Fruit fly (Drosophila melanogaster): ENCODE data around the gene Jon99Fii.

Jon99Fii gene

DNA sequence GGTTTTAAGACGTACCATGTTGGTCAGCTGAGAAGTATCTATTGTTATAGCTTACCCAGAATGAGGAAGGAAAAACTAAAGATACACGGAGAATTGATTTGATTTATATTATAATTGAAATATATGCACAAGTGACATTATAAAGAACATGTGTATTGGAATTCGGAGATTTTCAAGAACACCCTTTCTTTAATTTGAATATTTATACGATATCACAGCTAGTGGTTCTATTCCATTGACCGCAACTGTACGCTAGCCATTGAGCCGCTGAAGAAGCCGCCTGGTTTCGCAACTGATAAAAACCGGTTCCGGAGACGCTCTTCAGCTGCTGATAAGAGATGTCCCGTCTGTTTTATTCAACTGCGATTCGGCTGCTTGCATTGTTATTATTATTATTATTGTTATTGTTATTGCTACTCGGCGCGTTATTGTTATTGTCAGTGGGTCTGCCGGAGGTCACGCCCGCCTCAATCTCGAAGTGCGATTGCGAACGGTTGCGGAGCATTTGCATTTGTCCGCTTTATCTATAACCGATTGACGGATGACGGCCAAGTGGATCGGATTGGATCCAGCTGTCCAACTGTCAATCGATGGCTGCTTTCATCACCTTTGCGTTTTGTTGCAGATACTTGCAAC is 26.0 kb downstream of the Jon99Fii start (continued):
- peak; percentile 62 for TF ChIP-seq CG10631 (GFP tag; optimal IDR thresholded peaks at IDR 0.05)
- no peak for TF ChIP-seq Smox (GFP tag; optimal IDR thresholded peaks at IDR 0.05)
- peak; percentile 24 for TF ChIP-seq lz (GFP tag; optimal IDR thresholded peaks at IDR 0.05)
- TF ChIP-seq CG6163 (GFP tag; IDR thresholded peaks at IDR 0.05): peak; percentile 71
- peak; percentile 6 for TF ChIP-seq cyc (GFP tag; optimal IDR thresholded peaks at IDR 0.05)
- TF ChIP-seq Lpt (GFP tag; optimal IDR thresholded peaks at IDR 0.05): peak; percentile 45
- TF ChIP-seq CG6854 (GFP tag; optimal IDR thresholded peaks at IDR 0.05): peak; percentile 88
- peak; percentile 41 to 65 for TF ChIP-seq ss (GFP tag; optimal IDR thresholded peaks at IDR 0.05)
- peak; percentile 92 for TF ChIP-seq Eip78C (GFP tag)
- peak; percentile 22 for TF ChIP-seq Sox15 (GFP tag; optimal IDR thresholded peaks at IDR 0.05)
- peak; percentile 61 for TF ChIP-seq CG10669 (GFP tag; optimal IDR thresholded peaks at IDR 0.05)
- peak; percentile 24 for TF ChIP-seq CG7368 (GFP tag; optimal IDR thresholded peaks at IDR 0.05)
- TF ChIP-seq svp (GFP tag): peak; percentile 98
- peak; percentile 67 for TF ChIP-seq CG15336 (GFP tag; IDR thresholded peaks at IDR 0.05)
- peak; percentile 49 for TF ChIP-seq CG3919 (GFP tag; optimal IDR thresholded peaks at IDR 0.05)
- no peak for TF ChIP-seq Eip93F (GFP tag; optimal IDR thresholded peaks at IDR 0.05)
- TF ChIP-seq Sox14 (GFP tag; optimal IDR thresholded peaks at IDR 0.05): peak; percentile 48
- TF ChIP-seq CG6276 (GFP tag; optimal IDR thresholded peaks at IDR 0.05): peak; percentile 48
- TF ChIP-seq Ets96B (tag; optimal IDR thresholded peaks at IDR 0.05): peak; percentile 53
- TF ChIP-seq Gug (GFP tag; IDR thresholded peaks at IDR 0.05): no peak
- TF ChIP-seq Met (GFP tag; optimal IDR thresholded peaks at IDR 0.05): peak; percentile 59
- peak; percentile 52 for TF ChIP-seq dsx (GFP tag; optimal IDR thresholded peaks at IDR 0.05; ENCODE audit: poor library complexity, severe bottlenecking)
- no peak for TF ChIP-seq Blimp-1 (GFP tag; optimal IDR thresholded peaks at IDR 0.05)

DNA sequence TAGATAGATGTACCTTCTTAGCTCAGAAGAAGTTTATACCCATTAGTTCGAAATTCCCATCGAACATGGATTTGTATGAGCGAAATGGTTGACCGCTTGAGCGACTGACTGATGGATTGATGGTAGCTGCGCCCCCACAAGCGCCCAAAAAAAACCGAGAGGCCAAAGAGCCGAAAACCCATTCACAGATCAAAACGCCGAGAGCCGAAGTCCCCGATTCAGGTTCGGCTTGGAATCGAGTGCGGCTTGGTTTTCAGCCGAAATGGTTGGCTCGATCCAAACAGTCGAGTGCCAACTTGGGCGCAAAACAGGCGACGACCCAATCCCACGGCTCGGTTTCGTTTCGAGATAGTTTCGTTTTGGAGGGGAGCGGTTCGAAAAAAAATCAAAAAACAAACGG is 27.5 kb downstream of the Jon99Fii start:
- peak; percentile 50 for TF ChIP-seq svp (GFP tag)
- peak; percentile 21 for TF ChIP-seq CG6854 (GFP tag; optimal IDR thresholded peaks at IDR 0.05)
- peak; percentile 18; the same call in 1 of the 2 replicates for TF ChIP-seq CG15336 (GFP tag; IDR thresholded peaks at IDR 0.05)
- TF ChIP-seq OdsH (GFP tag; optimal IDR thresholded peaks at IDR 0.05): no peak
- TF ChIP-seq eg (GFP tag; IDR thresholded peaks at IDR 0.05): peak; percentile 10; the same call in 1 of the 3 replicates
- TF ChIP-seq CG1621 (tag; optimal IDR thresholded peaks at IDR 0.05): no peak
- peak; percentile 26 for TF ChIP-seq Eip78C (GFP tag)
- TF ChIP-seq CG6163 (GFP tag; IDR thresholded peaks at IDR 0.05): peak; percentile 41; the same call in 1 of the 3 replicates
- TF ChIP-seq Hr39 (GFP tag; optimal IDR thresholded peaks at IDR 0.05): no peak

DNA sequence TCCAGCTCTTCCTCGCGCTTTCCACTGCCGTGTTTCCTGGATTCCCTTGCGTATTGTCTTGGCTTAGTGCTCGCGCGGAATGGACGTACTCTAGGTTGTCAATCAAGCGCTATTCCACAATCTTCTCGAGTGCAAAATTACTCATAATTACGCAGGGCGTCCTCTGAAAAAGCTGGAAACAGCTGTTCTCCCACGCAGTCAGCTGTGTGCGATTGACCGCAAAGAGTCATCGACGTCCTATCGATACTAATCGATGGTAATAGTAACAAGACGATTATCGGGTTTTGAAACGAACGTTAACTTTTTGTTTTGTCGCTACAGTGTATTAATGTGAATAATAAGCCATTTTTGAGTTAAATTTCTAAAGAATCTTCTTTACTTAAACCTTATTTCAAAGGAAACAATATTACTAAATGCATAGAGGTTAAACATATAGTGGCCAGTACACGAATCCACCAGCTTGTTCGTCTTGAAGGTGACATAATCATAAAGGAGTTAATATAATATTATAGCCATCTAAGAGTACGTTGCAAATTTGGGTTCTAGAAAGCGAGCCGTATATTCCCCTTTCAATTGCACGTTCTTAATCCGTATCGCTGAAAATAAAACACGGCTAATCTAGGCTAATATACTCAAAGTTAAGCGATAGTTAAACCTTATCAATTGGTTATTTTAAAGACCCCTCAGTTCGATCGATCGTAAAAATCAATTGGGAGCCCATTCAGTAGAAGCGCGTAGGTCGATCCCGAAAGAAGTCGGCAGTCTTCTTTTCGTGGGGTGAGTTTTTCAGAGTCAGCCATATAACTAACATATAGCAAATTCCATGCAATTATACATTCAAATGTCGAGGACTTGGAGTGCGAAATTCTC is 28.4 kb downstream of the Jon99Fii start, which contains the start of the genes CG2224 and CDase:
Gene CG2224, minus strand, starts transcription at position 235 of the 870 bp plus-strand sequence.
Gene CDase, plus strand, starts transcription at position 456 of the 870 bp plus-strand sequence.
- TF ChIP-seq CG6276 (GFP tag; optimal IDR thresholded peaks at IDR 0.05) (no peak), Eip78C (GFP tag) (peak; percentile 8), CG7368 (GFP tag; optimal IDR thresholded peaks at IDR 0.05) (no peak), svp (GFP tag) (no peak), CG10669 (GFP tag; optimal IDR thresholded peaks at IDR 0.05) (no peak), CG8319 (GFP tag; optimal IDR thresholded peaks at IDR 0.05) (no peak)

DNA sequence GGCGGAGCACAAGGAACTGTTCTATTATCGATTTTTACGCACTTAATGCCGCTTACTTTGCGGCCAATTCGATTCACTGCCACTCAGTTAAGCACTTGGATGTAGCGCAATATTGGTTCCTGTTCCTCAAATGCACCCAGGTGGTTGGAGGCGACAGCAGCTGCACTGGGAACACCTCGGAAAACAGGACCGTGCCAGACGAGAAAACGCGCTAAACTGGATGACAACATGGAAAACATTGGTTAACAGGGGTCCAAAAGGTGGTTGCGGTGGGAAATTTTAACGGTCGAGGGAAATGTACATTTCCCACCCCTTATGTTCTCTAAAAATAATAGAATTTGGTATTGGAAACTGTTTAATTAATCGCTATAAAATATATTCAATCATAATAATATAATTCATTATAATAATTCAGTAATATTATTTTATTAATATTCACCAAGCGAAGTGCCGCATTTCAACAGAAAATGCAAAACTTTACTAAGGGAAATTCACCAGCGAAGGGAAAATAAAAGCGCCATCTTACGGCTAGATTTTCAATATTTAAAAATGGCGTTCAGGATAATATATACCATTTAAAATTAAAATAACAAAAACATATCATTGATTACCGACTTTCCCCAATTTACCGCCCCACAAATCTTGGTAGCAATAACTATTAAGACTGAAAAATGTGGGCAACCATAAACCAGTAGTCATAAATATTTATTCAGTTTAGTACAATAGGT is 31.7 kb downstream of the Jon99Fii start, which contains the start of gene aralar1:
Gene aralar1, minus strand, starts transcription at position 51 of the 728 bp plus-strand sequence.
- no peak for TF ChIP-seq cyc (GFP tag; optimal IDR thresholded peaks at IDR 0.05)

DNA sequence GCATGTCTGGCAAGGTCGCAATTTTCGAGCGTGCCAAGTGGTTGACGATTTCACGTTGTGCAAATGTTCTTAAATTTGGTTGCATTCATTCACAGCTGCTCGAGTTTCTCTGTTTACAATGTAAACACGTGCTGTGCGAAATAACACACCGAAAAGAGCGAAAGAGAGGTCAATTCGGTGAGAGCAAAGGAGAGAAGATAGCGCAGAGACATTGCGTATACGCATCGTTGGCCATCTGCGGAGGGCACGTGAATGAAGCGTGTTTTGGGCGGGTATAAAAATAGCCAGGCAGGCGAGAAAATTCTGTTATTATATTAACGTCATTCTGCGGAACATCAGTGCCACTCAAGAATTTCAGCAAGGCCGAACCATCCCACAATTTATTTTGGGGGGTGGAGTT is 33.3 kb downstream of the Jon99Fii start:
- TF ChIP-seq Blimp-1 (GFP tag; optimal IDR thresholded peaks at IDR 0.05): no peak
- TF ChIP-seq achi (GFP tag; optimal IDR thresholded peaks at IDR 0.05): no peak
- no peak for TF ChIP-seq CG11902 (GFP tag; optimal IDR thresholded peaks at IDR 0.05)
- no peak for TF ChIP-seq fd59A (GFP tag; optimal IDR thresholded peaks at IDR 0.05)
- TF ChIP-seq CG11762 (GFP tag; optimal IDR thresholded peaks at IDR 0.05; ENCODE audit: insufficient read depth): no peak
- no peak for TF ChIP-seq OdsH (GFP tag; optimal IDR thresholded peaks at IDR 0.05)
- no peak for TF ChIP-seq CG6276 (GFP tag; optimal IDR thresholded peaks at IDR 0.05)
- TF ChIP-seq vri (GFP tag; optimal IDR thresholded peaks at IDR 0.05): no peak
- no peak for TF ChIP-seq Hr39 (GFP tag; optimal IDR thresholded peaks at IDR 0.05)
- TF ChIP-seq fd85E (GFP tag; optimal IDR thresholded peaks at IDR 0.05): no peak
- no peak for TF ChIP-seq CG9139 (GFP tag; optimal IDR thresholded peaks at IDR 0.05)
- TF ChIP-seq CG10669 (GFP tag; optimal IDR thresholded peaks at IDR 0.05): no peak
- no peak for TF ChIP-seq CG10631 (GFP tag; optimal IDR thresholded peaks at IDR 0.05)
- no peak for TF ChIP-seq CG4318 (GFP tag; optimal IDR thresholded peaks at IDR 0.05)
- TF ChIP-seq Ets96B (tag; optimal IDR thresholded peaks at IDR 0.05): no peak
- TF ChIP-seq acj6 (GFP tag; optimal IDR thresholded peaks at IDR 0.05): no peak
- TF ChIP-seq eg (GFP tag; IDR thresholded peaks at IDR 0.05): no peak
- TF ChIP-seq CG6792 (GFP tag; optimal IDR thresholded peaks at IDR 0.05): peak; percentile 3
